Fruit fly (Drosophila melanogaster) whole organism, embryonic: ENCODE data around the gene CG42827.

Experiments
- Antp ChIP-seq: fragments of 200-800 bp; sonication (Bioruptor generic); optimal IDR thresholded peaks from 3 replicates; lab custom pipeline; 2016; ENCODE audit warnings: missing biosample characterization, missing genetic modification characterization
- B-H2 ChIP-seq: fragments of 200-800 bp; sonication (Bioruptor generic); optimal IDR thresholded peaks from 2 replicates; lab custom pipeline; 2018; ENCODE audit warnings: missing biosample characterization, mild to moderate bottlenecking, missing genetic modification characterization
- CG1024 ChIP-seq: fragments of 200-800 bp; sonication (Bioruptor generic); IDR thresholded peaks from 2 replicates; pipeline ENCODE4 v1.3.6; 2022; ENCODE audit warnings: missing biosample characterization, missing genetic modification characterization
- CG10654 ChIP-seq: fragments of 200-800 bp; sonication (Bioruptor generic); optimal IDR thresholded peaks from 2 replicates; lab custom pipeline; 2016; ENCODE audit warnings: missing biosample characterization, missing genetic modification characterization
- CG10979 ChIP-seq: fragments of 200-800 bp; sonication (Bioruptor generic); optimal IDR thresholded peaks from 2 replicates; lab custom pipeline; 2018; ENCODE audit warnings: missing biosample characterization, mild to moderate bottlenecking, missing genetic modification characterization, moderate library complexity
- CG11247 ChIP-seq: fragments of 200-800 bp; sonication (Bioruptor generic); IDR thresholded peaks from 2 replicates; pipeline ENCODE4 v1.3.6; 2022; ENCODE audit warnings: missing biosample characterization, missing genetic modification characterization
- CG12155 ChIP-seq: fragments of 200-800 bp; sonication (Bioruptor generic); optimal IDR thresholded peaks from 3 replicates; lab custom pipeline; 2016; ENCODE audit warnings: missing biosample characterization, missing genetic modification characterization
- CG14441 ChIP-seq: fragments of 200-800 bp; sonication (Bioruptor generic); IDR thresholded peaks from 2 replicates; pipeline ENCODE4 v1.3.6; 2022; ENCODE audit warnings: missing biosample characterization, missing genetic modification characterization
- CG14860 ChIP-seq: fragments of 200-800 bp; sonication (Bioruptor generic); IDR thresholded peaks from 3 replicates; pipeline ENCODE4 v1.3.6; 2022; ENCODE audit warnings: missing biosample characterization, missing genetic modification characterization; ENCODE audit not compliant: partially characterized antibody
- CG15011 ChIP-seq: fragments of 200-800 bp; sonication (Bioruptor generic); optimal IDR thresholded peaks from 3 replicates; lab custom pipeline; 2018; ENCODE audit warnings: missing biosample characterization, mild to moderate bottlenecking, missing genetic modification characterization
- CG17612 ChIP-seq: fragments of 200-800 bp; sonication (Bioruptor generic); IDR thresholded peaks from 2 replicates; pipeline ENCODE4 v1.3.6; 2022; ENCODE audit warnings: missing biosample characterization, missing genetic modification characterization
- CG2202 ChIP-seq: fragments of 200-800 bp; sonication (Bioruptor generic); optimal IDR thresholded peaks from 2 replicates; lab custom pipeline; 2018; ENCODE audit warnings: missing biosample characterization, mild to moderate bottlenecking, missing genetic modification characterization
- CG31365 ChIP-seq: fragments of 200-800 bp; sonication (Bioruptor generic); optimal IDR thresholded peaks from 2 replicates; lab custom pipeline; 2018; ENCODE audit warnings: missing biosample characterization, mild to moderate bottlenecking, missing genetic modification characterization
- CG4282 ChIP-seq: fragments of 200-800 bp; sonication (Bioruptor generic); optimal IDR thresholded peaks from 2 replicates; lab custom pipeline; 2016; ENCODE audit warnings: missing biosample characterization, missing genetic modification characterization
- CG6791 ChIP-seq: fragments of 200-800 bp; sonication (Bioruptor generic); IDR thresholded peaks from 3 replicates; pipeline ENCODE4 v1.3.6; 2022; ENCODE audit warnings: missing biosample characterization, missing genetic modification characterization; ENCODE audit not compliant: partially characterized antibody
- CG6813 ChIP-seq: fragments of 200-800 bp; sonication (Bioruptor generic); optimal IDR thresholded peaks from 2 replicates; lab custom pipeline; 2017; ENCODE audit warnings: missing biosample characterization, missing genetic modification characterization, mild to moderate bottlenecking, moderate library complexity, missing genetic modification reagents
- CG7357 ChIP-seq: fragments of 200-800 bp; sonication (Bioruptor generic); IDR thresholded peaks from 3 replicates; pipeline ENCODE4 v1.3.6; 2022; ENCODE audit warnings: missing biosample characterization, missing genetic modification characterization
- CG7556 ChIP-seq: fragments of 200-800 bp; sonication (Bioruptor generic); optimal IDR thresholded peaks from 2 replicates; lab custom pipeline; 2017; ENCODE audit warnings: missing biosample characterization, mild to moderate bottlenecking, missing genetic modification characterization
- CG9876 ChIP-seq: fragments of 200-800 bp; sonication (Bioruptor generic); optimal IDR thresholded peaks from 2 replicates; lab custom pipeline; 2016; ENCODE audit warnings: missing biosample characterization, missing genetic modification characterization
- Dbx ChIP-seq: fragments of 200-800 bp; sonication (Bioruptor generic); IDR thresholded peaks from 3 replicates; pipeline ENCODE4 v1.3.6; 2022; ENCODE audit warnings: missing biosample characterization, missing genetic modification characterization
- Dll ChIP-seq: fragments of 200-800 bp; sonication (Bioruptor generic); IDR thresholded peaks from 4 replicates; pipeline ENCODE4 v1.3.6; 2022; ENCODE audit warnings: missing biosample characterization, missing genetic modification characterization; ENCODE audit not compliant: partially characterized antibody
- Drgx ChIP-seq: fragments of 200-800 bp; sonication (Bioruptor generic); IDR thresholded peaks from 2 replicates; pipeline ENCODE4 v1.3.6; 2022; ENCODE audit warnings: missing biosample characterization, missing genetic modification characterization
- H15 ChIP-seq: fragments of 200-800 bp; sonication (Bioruptor generic); IDR thresholded peaks from 3 replicates; pipeline ENCODE4 v1.3.6; 2022; ENCODE audit warnings: missing biosample characterization, missing genetic modification characterization
- Hsf ChIP-seq: fragments of 200-800 bp; sonication (Bioruptor generic); optimal IDR thresholded peaks from 3 replicates; lab custom pipeline; 2016; ENCODE audit warnings: missing biosample characterization, missing genetic modification characterization
- Med ChIP-seq: fragments of 200-800 bp; sonication (Bioruptor generic); peaks from one replicate; lab custom pipeline; 2016; ENCODE audit warnings: missing biosample characterization, missing genetic modification characterization, mild to moderate bottlenecking, inconsistent platforms, moderate library complexity
- Mes4 ChIP-seq: fragments of 200-800 bp; sonication (Bioruptor generic); optimal IDR thresholded peaks from 2 replicates; lab custom pipeline; 2016; ENCODE audit warnings: missing biosample characterization, missing genetic modification characterization
- Nf-YA ChIP-seq: fragments of 200-800 bp; sonication (Bioruptor generic); IDR thresholded peaks from 2 replicates; pipeline ENCODE4 v1.3.6; 2022; ENCODE audit warnings: missing biosample characterization, missing genetic modification characterization
- Poxn ChIP-seq: fragments of 200-800 bp; sonication (Bioruptor generic); IDR thresholded peaks from 2 replicates; pipeline ENCODE4 v1.3.6; 2022; ENCODE audit warnings: missing biosample characterization, missing genetic modification characterization
- Rx ChIP-seq: fragments of 200-800 bp; sonication (Bioruptor generic); IDR thresholded peaks from 2 replicates; pipeline ENCODE4 v1.3.6; 2022; ENCODE audit warnings: missing biosample characterization, missing genetic modification characterization
- Scr ChIP-seq: fragments of 200-800 bp; sonication (Bioruptor generic); IDR thresholded peaks from 2 replicates; pipeline ENCODE4 v1.3.6; 2022; ENCODE audit warnings: missing biosample characterization, missing genetic modification characterization; ENCODE audit not compliant: partially characterized antibody
- Side ChIP-seq: fragments of 200-800 bp; sonication (Bioruptor generic); optimal IDR thresholded peaks from 2 replicates; lab custom pipeline; 2016; ENCODE audit warnings: missing biosample characterization, missing genetic modification characterization
- Sin3A ChIP-seq: fragments of >200 bp; optimal IDR thresholded peaks from 2 replicates; lab custom pipeline; 2018
- Sry-δ ChIP-seq: fragments of 200-800 bp; sonication (Bioruptor generic); optimal IDR thresholded peaks from 2 replicates; lab custom pipeline; 2016; ENCODE audit warnings: missing biosample characterization, missing genetic modification characterization
- Xbp1 ChIP-seq: fragments of 200-800 bp; sonication (Bioruptor generic); optimal IDR thresholded peaks from 3 replicates; lab custom pipeline; 2016; ENCODE audit warnings: missing biosample characterization, mild to moderate bottlenecking, missing genetic modification characterization
- bigmax ChIP-seq: fragments of 200-800 bp; sonication (Bioruptor generic); optimal IDR thresholded peaks from 2 replicates; lab custom pipeline; 2018; ENCODE audit warnings: missing biosample characterization, mild to moderate bottlenecking, missing genetic modification characterization
- cwo ChIP-seq: fragments of 200-800 bp; sonication (Bioruptor generic); optimal IDR thresholded peaks from 3 replicates; lab custom pipeline; 2017; ENCODE audit warnings: missing biosample characterization, missing genetic modification characterization, mild to moderate bottlenecking, moderate library complexity, missing genetic modification reagents
- dati ChIP-seq: fragments of 200-800 bp; sonication (Bioruptor generic); IDR thresholded peaks from 2 replicates; pipeline ENCODE4 v1.3.6; 2022; ENCODE audit warnings: missing biosample characterization, missing genetic modification characterization
- fd3F ChIP-seq: fragments of 200-800 bp; sonication (Bioruptor generic); optimal IDR thresholded peaks from 2 replicates; lab custom pipeline; 2018; ENCODE audit warnings: missing biosample characterization, mild to moderate bottlenecking, missing genetic modification characterization, moderate library complexity
- gce ChIP-seq: fragments of 200-800 bp; sonication (Bioruptor generic); IDR thresholded peaks from 3 replicates; pipeline ENCODE4 v1.3.6; 2022; ENCODE audit warnings: missing biosample characterization, missing genetic modification characterization
- klu ChIP-seq: fragments of 200-800 bp; sonication (Bioruptor generic); IDR thresholded peaks from 2 replicates; pipeline ENCODE4 v1.3.6; 2022; ENCODE audit warnings: missing biosample characterization, missing genetic modification characterization
- mld ChIP-seq: fragments of 200-800 bp; sonication (Bioruptor generic); IDR thresholded peaks from 3 replicates; pipeline ENCODE4 v1.3.6; 2022; ENCODE audit warnings: missing biosample characterization, missing genetic modification characterization; ENCODE audit not compliant: partially characterized antibody
- nerfin-2 ChIP-seq: fragments of 200-800 bp; sonication (Bioruptor generic); IDR thresholded peaks from 2 replicates; pipeline ENCODE4 v1.3.6; 2022; ENCODE audit warnings: missing biosample characterization, missing genetic modification characterization; ENCODE audit not compliant: partially characterized antibody
- pho ChIP-seq: fragments of 200-800 bp; sonication (Bioruptor generic); optimal IDR thresholded peaks from 2 replicates; lab custom pipeline; 2016; ENCODE audit warnings: missing biosample characterization, missing genetic modification characterization
- pros ChIP-seq: fragments of 200-800 bp; sonication (Bioruptor generic); optimal IDR thresholded peaks from 3 replicates; lab custom pipeline; 2019; ENCODE audit warnings: missing biosample characterization, mild to moderate bottlenecking, missing genetic modification characterization, moderate library complexity
- psq ChIP-seq: fragments of 200-800 bp; sonication (Bioruptor generic); optimal IDR thresholded peaks from 2 replicates; lab custom pipeline; 2017; ENCODE audit warnings: missing biosample characterization, missing genetic modification characterization
- stc ChIP-seq: fragments of 200-800 bp; sonication (Bioruptor generic); IDR thresholded peaks from 2 replicates; pipeline ENCODE4 v1.3.6; 2022; ENCODE audit warnings: missing biosample characterization, missing genetic modification characterization
- tgo ChIP-seq: fragments of 200-800 bp; sonication (Bioruptor generic); IDR thresholded peaks from 3 replicates; pipeline ENCODE4 v1.3.6; 2022; ENCODE audit warnings: missing biosample characterization, missing genetic modification characterization
- vvl ChIP-seq: fragments of 200-800 bp; sonication (Bioruptor generic); IDR thresholded peaks from 2 replicates; pipeline ENCODE4 v1.3.6; 2022; ENCODE audit warnings: missing biosample characterization, missing genetic modification characterization
- wek ChIP-seq: fragments of 200-800 bp; sonication (Bioruptor generic); optimal IDR thresholded peaks from 3 replicates; lab custom pipeline; 2018; ENCODE audit warnings: missing biosample characterization, mild to moderate bottlenecking, missing genetic modification characterization, moderate library complexity
- wor ChIP-seq: fragments of 200-800 bp; sonication (Bioruptor generic); IDR thresholded peaks from 2 replicates; pipeline ENCODE4 v1.3.6; 2022; ENCODE audit warnings: missing biosample characterization, missing genetic modification characterization
- zfh2 ChIP-seq: fragments of 200-800 bp; sonication (Bioruptor generic); optimal IDR thresholded peaks from 2 replicates; lab custom pipeline; 2016; ENCODE audit warnings: missing biosample characterization, missing genetic modification characterization

CG42827 gene

dm6 chr3R:23326292-23326691 lies 46.4 kb upstream of the CG42827 start (continued):
- peak; percentile 78 for TF ChIP-seq CG10654 (GFP tag; lab: Kevin White, UChicago)
- TF ChIP-seq klu (GFP tag; lab: Robert Waterston, UW): peak; percentile 64
- TF ChIP-seq CG14441 (GFP tag; lab: Robert Waterston, UW): peak; percentile 70
- peak; percentile 97 for TF ChIP-seq Med (GFP tag; lab: Kevin White, UChicago)
- TF ChIP-seq CG4282: peak; percentile 45
- peak; percentile 58; the same call in 1 of the 3 replicates for TF ChIP-seq Dbx (GFP tag; lab: Robert Waterston, UW)
- peak; percentile 77 for TF ChIP-seq CG9876 (GFP tag; lab: Kevin White, UChicago)
- TF ChIP-seq fd3F (GFP tag; lab: Kevin White, UChicago): peak; percentile 58
- no peak for TF ChIP-seq bigmax (GFP tag; lab: Kevin White, UChicago)
- TF ChIP-seq Poxn (GFP tag; lab: Robert Waterston, UW): 0 out of 2 replicates have a peak, but pooled peaks have one; percentile 25
- TF ChIP-seq psq: peak; percentile 56
- TF ChIP-seq mld (GFP tag; lab: Robert Waterston, UW): no peak
- peak; percentile 56; the same call in 1 of the 2 replicates for TF ChIP-seq wor
- peak; percentile 67 for TF ChIP-seq Rx (GFP tag; lab: Robert Waterston, UW)
- no peak for TF ChIP-seq CG6791 (GFP tag; lab: Robert Waterston, UW)
- no peak for TF ChIP-seq nerfin-2 (GFP tag; lab: Robert Waterston, UW)
- no peak for TF ChIP-seq pros (GFP tag; lab: Kevin White, UChicago)
- TF ChIP-seq CG12155 (GFP tag; lab: Kevin White, UChicago): peak; percentile 81
- peak; percentile 60 for TF ChIP-seq zfh2 (GFP tag; lab: Kevin White, UChicago)
- TF ChIP-seq wek (GFP tag; lab: Kevin White, UChicago): peak; percentile 71
- peak; percentile 92 for TF ChIP-seq CG2202 (tag; lab: Kevin White, UChicago)
- peak; percentile 47 for TF ChIP-seq CG31365 (tag; lab: Kevin White, UChicago)
- peak; percentile 54; the same call in 1 of the 2 replicates for TF ChIP-seq CG1024 (GFP tag; lab: Robert Waterston, UW)
- peak; percentile 73 for TF ChIP-seq pho (GFP tag; lab: Kevin White, UChicago)
- no peak for TF ChIP-seq Dll
- TF ChIP-seq CG15011 (GFP tag; lab: Kevin White, UChicago): peak; percentile 69
- peak; percentile 75 for TF ChIP-seq CG6813 (GFP tag; lab: Kevin White, UChicago)
- TF ChIP-seq CG7556: peak; percentile 83
- TF ChIP-seq Nf-YA (GFP tag; lab: Robert Waterston, UW): peak; percentile 57
- TF ChIP-seq vvl (GFP tag; lab: Robert Waterston, UW): peak; percentile 90
- no peak for TF ChIP-seq Sin3A (lab: Kevin White, UChicago)
- TF ChIP-seq tgo (GFP tag; lab: Robert Waterston, UW): peak; percentile 77
- peak; percentile 85 for TF ChIP-seq Xbp1 (GFP tag; lab: Kevin White, UChicago)
- TF ChIP-seq CG14860: no peak
- peak; percentile 95 for TF ChIP-seq Drgx (GFP tag; lab: Robert Waterston, UW)
- peak; percentile 81 for TF ChIP-seq H15 (GFP tag; lab: Robert Waterston, UW)
- peak; percentile 85 for TF ChIP-seq Antp (GFP tag; lab: Kevin White, UChicago)
- peak; percentile 91 for TF ChIP-seq Hsf
- TF ChIP-seq gce (GFP tag; lab: Robert Waterston, UW): 0 out of 3 replicates have a peak, but pooled peaks have one; percentile 47
- TF ChIP-seq Sry-δ (GFP tag; lab: Kevin White, UChicago): peak; percentile 48
- TF ChIP-seq cwo (GFP tag; lab: Kevin White, UChicago): peak; percentile 68
- peak; percentile 75 for TF ChIP-seq CG11247
- TF ChIP-seq stc (GFP tag; lab: Robert Waterston, UW): peak; percentile 76
- peak; percentile 61; the same call in 1 of the 2 replicates for TF ChIP-seq dati
- no peak for TF ChIP-seq B-H2 (GFP tag; lab: Kevin White, UChicago)
- peak; percentile 70; the same call in 1 of the 2 replicates for TF ChIP-seq CG17612 (GFP tag; lab: Robert Waterston, UW)
- peak; percentile 79 for TF ChIP-seq Mes4 (GFP tag; lab: Kevin White, UChicago)
- peak; percentile 73; the same call in 2 of the 3 replicates for TF ChIP-seq CG7357
- TF ChIP-seq Side (GFP tag; lab: Kevin White, UChicago): peak; percentile 89
- TF ChIP-seq CG10979 (tag; lab: Kevin White, UChicago): peak; percentile 93
- TF ChIP-seq Scr (GFP tag; lab: Robert Waterston, UW): no peak
